Worm (Caenorhabditis elegans) whole organism, L2 larva: Measurements from ENCODE around the gene Y40C5A.4.

ENCODE experiments used
- ceh-16 ChIP-seq: fragments of 150-350 bp; optimal IDR thresholded peaks from 2 replicates; lab custom pipeline; 2014; ENCODE audit warnings: missing biosample characterization, missing genetic modification characterization
- lin-13 ChIP-seq: fragments of 150-350 bp; optimal IDR thresholded peaks from 2 replicates; lab custom pipeline; 2014; ENCODE audit warnings: missing biosample characterization, missing genetic modification reagents, missing genetic modification characterization
- nhr-10 ChIP-seq: sonication (generic microtip); optimal IDR thresholded peaks from 2 replicates; lab custom pipeline; 2017; ENCODE audit warnings: missing biosample characterization, missing genetic modification characterization
- skn-1 ChIP-seq: sonication (generic microtip); optimal IDR thresholded peaks from 2 replicates; lab custom pipeline; 2017; ENCODE audit warnings: missing biosample characterization, missing genetic modification characterization
- sma-9 ChIP-seq, 2 experiments: fragments of 150-350 bp in 1 of 2; sonication (generic microtip) in 1 of 2; optimal IDR thresholded peaks; 2 replicates each; lab custom pipeline; 2014 to 2016; ENCODE audit warnings: missing genetic modification characterization in 2 of 2, mild to moderate bottlenecking in 1 of 2, missing biosample characterization in 1 of 2, missing compliant biosample characterization in 1 of 2, missing genetic modification reagents in 1 of 2, moderate library complexity in 1 of 2

ce11 chrIV:7391534-7392343 is 26.8 kb upstream of the Y40C5A.4 start:
- TF ChIP-seq sma-9 (GFP tag; optimal IDR thresholded peaks at IDR 0.05; lab: Kevin White, UChicago) (peak; percentile 89), sma-9 (tag; optimal IDR thresholded peaks at IDR 0.05; lab: Kevin White, UChicago) (no peak), ceh-16 (tag; lab: Kevin White, UChicago) (no peak), skn-1 (no peak), nhr-10 (tag; lab: Kevin White, UChicago) (no peak), lin-13 (GFP tag; lab: Kevin White, UChicago) (peak; percentile 27)
